Worm (Caenorhabditis elegans) whole organism, L2 larva: ENCODE data around the gene Y41G9A.6.

Experiments
- C34F6.9 ChIP-seq: fragments of 150-350 bp; optimal IDR thresholded peaks from 2 replicates; lab custom pipeline; 2014; ENCODE audit warnings: missing biosample characterization, missing genetic modification characterization
- F13H6.1 ChIP-seq: sonication (generic microtip); optimal IDR thresholded peaks from 2 replicates; lab custom pipeline; 2016; ENCODE audit warnings: missing genetic modification characterization, missing compliant biosample characterization
- R02D3.7 ChIP-seq: fragments of 150-350 bp; optimal IDR thresholded peaks from 2 replicates; lab custom pipeline; 2014; ENCODE audit warnings: missing biosample characterization, missing genetic modification characterization
- Y55F3AM.14 ChIP-seq: fragments of 200-800 bp; sonication (Bioruptor generic); optimal IDR thresholded peaks from 2 replicates; lab custom pipeline; 2018; ENCODE audit warnings: mild to moderate bottlenecking, missing genetic modification characterization, missing compliant biosample characterization
- ZK546.5 ChIP-seq: sonication (generic microtip); optimal IDR thresholded peaks from 2 replicates; lab custom pipeline; 2017; ENCODE audit warnings: missing biosample characterization, missing genetic modification characterization
- alr-1 ChIP-seq: fragments of 150-350 bp; optimal IDR thresholded peaks from 2 replicates; lab custom pipeline; 2014; ENCODE audit warnings: missing biosample characterization, missing genetic modification characterization
- aly-2 ChIP-seq: fragments of 150-350 bp; optimal IDR thresholded peaks from 2 replicates; lab custom pipeline; 2014; ENCODE audit warnings: missing biosample characterization, missing genetic modification characterization
- blmp-1 ChIP-seq: sonication (generic microtip); optimal IDR thresholded peaks from 2 replicates; lab custom pipeline; 2017; ENCODE audit warnings: missing genetic modification characterization, mild to moderate bottlenecking, missing compliant biosample characterization, antibody characterized with exemption, moderate library complexity; ENCODE audit not compliant: insufficient read depth
- crh-2 ChIP-seq: sonication (generic microtip); optimal IDR thresholded peaks from 2 replicates; lab custom pipeline; 2017; ENCODE audit warnings: missing biosample characterization, missing genetic modification characterization
- dmd-4 ChIP-seq: sonication (generic microtip); optimal IDR thresholded peaks from 2 replicates; lab custom pipeline; 2017; ENCODE audit warnings: missing biosample characterization, missing genetic modification characterization
- egl-27 ChIP-seq: sonication (generic microtip); optimal IDR thresholded peaks from 3 replicates; lab custom pipeline; 2017; ENCODE audit warnings: missing biosample characterization, missing genetic modification reagents, missing genetic modification characterization
- fos-1 ChIP-seq: fragments of 150-350 bp; optimal IDR thresholded peaks from 2 replicates; lab custom pipeline; 2014; ENCODE audit warnings: missing biosample characterization, missing genetic modification characterization
- lin-11 ChIP-seq: fragments of 150-350 bp; sonication (generic microtip); optimal IDR thresholded peaks from 2 replicates; lab custom pipeline; 2014; ENCODE audit warnings: missing biosample characterization, missing genetic modification characterization, inconsistent platforms, mixed read lengths
- lin-13 ChIP-seq: fragments of 150-350 bp; optimal IDR thresholded peaks from 2 replicates; lab custom pipeline; 2014; ENCODE audit warnings: missing biosample characterization, missing genetic modification reagents, missing genetic modification characterization
- lin-39 ChIP-seq: fragments of 150-350 bp; optimal IDR thresholded peaks from 2 replicates; lab custom pipeline; 2014; ENCODE audit warnings: missing biosample characterization, missing genetic modification reagents, missing genetic modification characterization
- lsy-2 ChIP-seq, 2 experiments: fragments of 150-350 bp in 1 of 2; sonication (generic microtip) in 1 of 2; optimal IDR thresholded peaks; 2 replicates each; lab custom pipeline; 2014 to 2017; ENCODE audit warnings: missing biosample characterization in 2 of 2, missing genetic modification characterization in 2 of 2
- mab-5 ChIP-seq: fragments of 150-350 bp; optimal IDR thresholded peaks from 2 replicates; lab custom pipeline; 2014; ENCODE audit warnings: missing biosample characterization, missing genetic modification characterization
- mbf-1 ChIP-seq: sonication (generic microtip); optimal IDR thresholded peaks from 2 replicates; lab custom pipeline; 2017; ENCODE audit warnings: missing biosample characterization, missing genetic modification characterization
- mdl-1 ChIP-seq, 2 experiments: fragments of 150-350 bp in 1 of 2; sonication (generic microtip) in 1 of 2; optimal IDR thresholded peaks; 2 replicates each; lab custom pipeline; 2017; ENCODE audit warnings: missing biosample characterization in 2 of 2, missing genetic modification characterization in 2 of 2
- nhr-11 ChIP-seq: fragments of 150-350 bp; optimal IDR thresholded peaks from 2 replicates; lab custom pipeline; 2014; ENCODE audit warnings: missing biosample characterization, missing genetic modification characterization
- nhr-12 ChIP-seq: fragments of 150-350 bp; optimal IDR thresholded peaks from 2 replicates; lab custom pipeline; 2014; ENCODE audit warnings: missing biosample characterization, missing genetic modification characterization
- nhr-129 ChIP-seq: fragments of 150-350 bp; optimal IDR thresholded peaks from 2 replicates; lab custom pipeline; 2014; ENCODE audit warnings: missing biosample characterization, missing genetic modification characterization
- nhr-21 ChIP-seq: fragments of 150-350 bp; optimal IDR thresholded peaks from 2 replicates; lab custom pipeline; 2014; ENCODE audit warnings: missing biosample characterization, missing genetic modification characterization
- nhr-23 ChIP-seq: fragments of 150-350 bp; optimal IDR thresholded peaks from 2 replicates; lab custom pipeline; 2014; ENCODE audit warnings: missing biosample characterization, missing genetic modification reagents, missing genetic modification characterization
- nhr-237 ChIP-seq: fragments of 150-350 bp; optimal IDR thresholded peaks from 2 replicates; lab custom pipeline; 2014; ENCODE audit warnings: missing biosample characterization, missing genetic modification characterization
- nhr-25 ChIP-seq: fragments of 150-350 bp; sonication (generic microtip); optimal IDR thresholded peaks from 3 replicates; lab custom pipeline; 2014; ENCODE audit warnings: missing biosample characterization, missing genetic modification characterization
- nhr-77 ChIP-seq: fragments of 150-350 bp; optimal IDR thresholded peaks from 2 replicates; lab custom pipeline; 2014; ENCODE audit warnings: missing biosample characterization, missing genetic modification characterization
- sem-4 ChIP-seq: fragments of 150-350 bp; optimal IDR thresholded peaks from 2 replicates; lab custom pipeline; 2014; ENCODE audit warnings: missing biosample characterization, missing genetic modification reagents, missing genetic modification characterization
- skn-1 ChIP-seq: sonication (generic microtip); optimal IDR thresholded peaks from 2 replicates; lab custom pipeline; 2017; ENCODE audit warnings: missing biosample characterization, missing genetic modification characterization
- sma-3 ChIP-seq: sonication (generic microtip); optimal IDR thresholded peaks from 2 replicates; lab custom pipeline; 2016; ENCODE audit warnings: missing genetic modification reagents, missing genetic modification characterization, missing compliant biosample characterization
- sma-9 ChIP-seq, 2 experiments: fragments of 150-350 bp in 1 of 2; sonication (generic microtip) in 1 of 2; optimal IDR thresholded peaks; 2 replicates each; lab custom pipeline; 2014 to 2016; ENCODE audit warnings: missing genetic modification characterization in 2 of 2, mild to moderate bottlenecking in 1 of 2, missing biosample characterization in 1 of 2, missing compliant biosample characterization in 1 of 2, missing genetic modification reagents in 1 of 2, moderate library complexity in 1 of 2
- snpc-4 ChIP-seq: fragments of 150-350 bp; optimal IDR thresholded peaks from 2 replicates; lab custom pipeline; 2014; ENCODE audit warnings: missing biosample characterization, missing genetic modification characterization
- unc-39 ChIP-seq: fragments of 150-350 bp; optimal IDR thresholded peaks from 2 replicates; lab custom pipeline; 2014; ENCODE audit warnings: missing biosample characterization, missing genetic modification characterization
- unc-55 ChIP-seq: fragments of 150-350 bp; sonication (generic microtip); optimal IDR thresholded peaks from 3 replicates; lab custom pipeline; 2014; ENCODE audit warnings: missing biosample characterization, missing genetic modification reagents, missing genetic modification characterization
- unc-62 ChIP-seq: fragments of 150-350 bp; optimal IDR thresholded peaks from 2 replicates; lab custom pipeline; 2014; ENCODE audit warnings: missing biosample characterization, missing genetic modification reagents, missing genetic modification characterization
- ztf-1 ChIP-seq: fragments of 200-800 bp; sonication (Bioruptor generic); conservative IDR thresholded peaks from 2 replicates; pipeline ENCODE4 v1.3.6; 2022; ENCODE audit warnings: missing genetic modification characterization, missing compliant biosample characterization
- ztf-4 ChIP-seq: fragments of 150-350 bp; optimal IDR thresholded peaks from 2 replicates; lab custom pipeline; 2014; ENCODE audit warnings: missing biosample characterization, missing genetic modification characterization

Y41G9A.6 gene

ce11 chrX:2978100-2978499 is 25.5 kb downstream of the Y41G9A.6 start:
- TF ChIP-seq unc-55 (GFP tag; lab: Kevin White, UChicago) (no peak), nhr-129 (no peak), F13H6.1 (tag; lab: Kevin White, UChicago) (no peak), snpc-4 (tag; lab: Kevin White, UChicago) (peak; percentile 7)
- TF ChIP-seq, all 48 proteins: peak for 1

DNA sequence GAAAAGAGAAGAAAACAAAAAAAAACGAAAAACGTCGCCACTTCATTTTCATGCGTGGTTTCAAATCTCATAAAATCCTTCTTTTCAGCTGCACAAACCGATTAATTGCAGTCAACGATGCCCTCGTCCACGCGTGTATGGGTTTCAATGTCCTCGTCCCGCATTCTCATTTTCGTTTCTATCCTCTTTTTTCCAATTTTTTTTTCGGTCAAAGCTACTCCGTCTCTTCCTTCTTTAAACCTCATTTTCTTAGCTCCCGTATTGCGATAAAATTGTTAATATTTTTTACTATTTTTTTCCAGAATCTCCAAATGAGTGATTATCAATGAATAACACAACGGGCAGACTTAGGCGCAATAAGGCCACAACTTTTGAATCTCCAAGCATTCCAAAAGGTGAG is 27.5 kb downstream of the Y41G9A.6 start, which contains the start of gene aakg-3:
Gene aakg-3 (plus strand): TSS at position 301 of the 400 bp plus-strand sequence.
- no peak for TF ChIP-seq ztf-4 (tag; lab: Kevin White, UChicago)
- TF ChIP-seq lin-39 (tag; lab: Kevin White, UChicago): no peak
- TF ChIP-seq ztf-1 (GFP tag; lab: Robert Waterston, UW): no peak

- TF ChIP-seq mab-5 (peak; percentile 77), nhr-129 (peak; percentile 49), ztf-4 (tag; lab: Kevin White, UChicago) (peak; percentile 8), nhr-237 (tag; lab: Kevin White, UChicago) (no peak), nhr-21 (tag; lab: Kevin White, UChicago) (no peak), mbf-1 (tag; lab: Kevin White, UChicago) (no peak), unc-62 (GFP tag; lab: Kevin White, UChicago) (no peak), lsy-2 (tag; optimal IDR thresholded peaks at IDR 0.05; lab: Kevin White, UChicago) (peak in 1 of 2 experiments; percentile 12), sma-9 (GFP tag; optimal IDR thresholded peaks at IDR 0.05; lab: Kevin White, UChicago) (peak; percentile 37), sma-9 (tag; optimal IDR thresholded peaks at IDR 0.05; lab: Kevin White, UChicago) (no peak), nhr-12 (tag; lab: Kevin White, UChicago) (no peak), unc-55 (GFP tag; lab: Kevin White, UChicago) (no peak), snpc-4 (tag; lab: Kevin White, UChicago) (no peak)
These were observed 28.2 kb downstream of the Y41G9A.6 start for ce11 chrX:2975421-2975820.

- peak; percentile 31 for TF ChIP-seq ztf-4 (tag; lab: Kevin White, UChicago)
- peak; percentile 62 for TF ChIP-seq crh-2 (tag; lab: Kevin White, UChicago)
- no peak for TF ChIP-seq nhr-23 (tag; lab: Kevin White, UChicago)
- no peak for TF ChIP-seq skn-1 (tag; lab: Kevin White, UChicago)
- no peak for TF ChIP-seq snpc-4 (tag; lab: Kevin White, UChicago)
- TF ChIP-seq fos-1 (tag; lab: Kevin White, UChicago): peak; percentile 48
- peak in 1 of 2 experiments; percentile 14 for TF ChIP-seq lsy-2 (tag; optimal IDR thresholded peaks at IDR 0.05; lab: Kevin White, UChicago)
- TF ChIP-seq R02D3.7 (tag; lab: Kevin White, UChicago): no peak
- peak; percentile 68 for TF ChIP-seq nhr-129
- TF ChIP-seq blmp-1 (tag; lab: Kevin White, UChicago): peak; percentile 55
- TF ChIP-seq unc-62 (GFP tag; lab: Kevin White, UChicago): no peak
- TF ChIP-seq lin-13: no peak
- no peak for TF ChIP-seq aly-2 (tag; lab: Kevin White, UChicago)
- TF ChIP-seq alr-1 (tag; lab: Kevin White, UChicago): no peak
- no peak for TF ChIP-seq unc-39 (tag; lab: Kevin White, UChicago)
- TF ChIP-seq sma-3 (GFP tag; lab: Kevin White, UChicago): peak; percentile 44
- TF ChIP-seq C34F6.9 (tag; lab: Kevin White, UChicago): peak; percentile 33
- TF ChIP-seq ZK546.5 (tag; lab: Kevin White, UChicago): no peak
- TF ChIP-seq mbf-1 (tag; lab: Kevin White, UChicago): no peak
- TF ChIP-seq F13H6.1 (tag; lab: Kevin White, UChicago): peak; percentile 11
- peak; percentile 18 for TF ChIP-seq nhr-25 (tag; lab: Kevin White, UChicago)
- TF ChIP-seq sma-9 (GFP tag; optimal IDR thresholded peaks at IDR 0.05; lab: Kevin White, UChicago): peak; percentile 18
- no peak for TF ChIP-seq sma-9 (tag; optimal IDR thresholded peaks at IDR 0.05; lab: Kevin White, UChicago)
These were observed 31.1 kb downstream of the Y41G9A.6 start for ce11 chrX:2972272-2973042.

DNA sequence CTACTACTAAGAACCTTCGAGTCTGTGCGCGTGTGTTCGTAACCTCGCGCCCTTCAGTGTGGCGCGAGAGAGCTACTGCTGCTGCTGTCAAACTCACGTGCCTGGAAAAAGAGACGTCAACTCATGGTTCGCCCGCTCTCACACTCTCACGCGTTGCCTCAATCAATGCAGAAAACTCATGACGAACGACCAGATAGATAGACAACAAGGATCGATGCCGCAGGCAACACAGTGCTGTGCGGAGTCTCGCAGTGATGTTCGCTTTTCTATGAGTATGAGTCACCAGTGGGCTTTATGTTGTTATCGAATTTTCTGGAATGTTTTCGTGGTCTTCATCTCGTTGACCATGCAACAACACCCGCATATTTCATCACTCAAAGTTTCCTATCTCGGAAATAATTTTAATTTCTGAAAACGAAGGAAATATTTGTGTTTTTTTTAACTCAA is 32.0 kb downstream of the Y41G9A.6 start:
- TF ChIP-seq sma-9 (GFP tag; optimal IDR thresholded peaks at IDR 0.05; lab: Kevin White, UChicago) (peak; percentile 86), sma-9 (tag; optimal IDR thresholded peaks at IDR 0.05; lab: Kevin White, UChicago) (no peak), sma-3 (GFP tag; lab: Kevin White, UChicago) (peak; percentile 67), sem-4 (peak; percentile 81), nhr-77 (no peak), egl-27 (tag; lab: Kevin White, UChicago) (peak; percentile 43), snpc-4 (tag; lab: Kevin White, UChicago) (no peak), mab-5 (no peak), nhr-129 (peak; percentile 94), aly-2 (tag; lab: Kevin White, UChicago) (no peak), mdl-1 (tag; optimal IDR thresholded peaks at IDR 0.05; lab: Kevin White, UChicago) (peak; percentile 81 to 95), ztf-4 (tag; lab: Kevin White, UChicago) (peak; percentile 67), unc-39 (tag; lab: Kevin White, UChicago) (no peak), unc-62 (GFP tag; lab: Kevin White, UChicago) (peak; percentile 65), skn-1 (tag; lab: Kevin White, UChicago) (no peak), ZK546.5 (tag; lab: Kevin White, UChicago) (no peak), fos-1 (tag; lab: Kevin White, UChicago) (peak; percentile 73), lin-11 (tag; lab: Kevin White, UChicago) (peak; percentile 85), R02D3.7 (tag; lab: Kevin White, UChicago) (no peak), lin-39 (tag; lab: Kevin White, UChicago) (no peak), nhr-237 (tag; lab: Kevin White, UChicago) (no peak), nhr-11 (tag; lab: Kevin White, UChicago) (no peak), nhr-21 (tag; lab: Kevin White, UChicago) (peak; percentile 63), Y55F3AM.14 (GFP tag; lab: Kevin White, UChicago) (peak; percentile 68), blmp-1 (tag; lab: Kevin White, UChicago) (peak; percentile 2), dmd-4 (tag; lab: Kevin White, UChicago) (no peak)
